Worm (Caenorhabditis elegans) whole organism, midembryonic: ENCODE measurements around the gene T11F9.10.

ENCODE experiments used
- T22C8.4 ChIP-seq: fragments of 200-800 bp; sonication (Bioruptor generic); IDR thresholded peaks from 2 replicates; pipeline ENCODE4 v1.3.6; 2022; ENCODE audit warnings: missing genetic modification characterization, missing compliant biosample characterization
- cog-1 ChIP-seq: sonication (generic microtip); optimal IDR thresholded peaks from 2 replicates; lab custom pipeline; 2016; ENCODE audit warnings: missing genetic modification characterization, missing compliant biosample characterization
- tab-1 ChIP-seq: fragments of 200-800 bp; sonication (Bioruptor generic); IDR thresholded peaks from 2 replicates; pipeline ENCODE4 v1.3.6; 2022; ENCODE audit warnings: missing genetic modification characterization, missing compliant biosample characterization
- ztf-23 ChIP-seq: fragments of 200-800 bp; sonication (Bioruptor generic); IDR thresholded peaks from 2 replicates; pipeline ENCODE4 v1.3.6; 2022; ENCODE audit warnings: missing genetic modification reagents, missing genetic modification characterization, missing compliant biosample characterization

DNA sequence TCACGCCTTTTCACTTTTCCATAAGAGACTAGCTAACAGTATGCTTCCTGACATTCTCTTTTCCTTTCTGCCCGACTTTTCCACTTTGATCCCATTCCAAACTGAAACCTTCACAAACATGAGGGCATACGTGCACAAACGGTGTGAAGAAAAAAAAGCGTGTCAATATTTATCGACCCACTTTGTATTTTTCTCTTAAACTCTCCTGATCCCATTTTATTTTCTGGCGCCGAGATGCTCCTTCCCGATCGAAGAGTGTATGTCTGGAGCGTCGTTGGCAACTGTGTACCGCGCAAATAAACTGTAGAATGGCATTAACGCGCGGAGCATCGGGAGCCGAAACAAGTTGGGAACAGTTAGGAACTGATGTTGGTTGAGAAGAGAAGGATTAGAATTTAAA lies 42.8 kb downstream of the T11F9.10 start:
- TF ChIP-seq T22C8.4 (GFP tag; lab: Robert Waterston, UW) (no peak), tab-1 (no peak), cog-1 (tag; lab: Kevin White, UChicago) (no peak), ztf-23 (GFP tag; lab: Robert Waterston, UW) (no peak)
